Worm (Caenorhabditis elegans) whole organism, L1 larva: ENCODE measurements around the gene F26A1.19.

Source experiments
- ama-1 ChIP-seq: fragments of 150-350 bp; optimal IDR thresholded peaks from 2 replicates; lab custom pipeline; 2014
- ces-1 ChIP-seq: fragments of 150-350 bp; optimal IDR thresholded peaks from 2 replicates; lab custom pipeline; 2014; ENCODE audit warnings: missing biosample characterization, missing genetic modification reagents, missing genetic modification characterization
- fos-1 ChIP-seq: fragments of 150-350 bp; optimal IDR thresholded peaks from 2 replicates; lab custom pipeline; 2014; ENCODE audit warnings: missing biosample characterization, missing genetic modification characterization
- lin-13 ChIP-seq: fragments of 150-350 bp; optimal IDR thresholded peaks from 2 replicates; lab custom pipeline; 2014; ENCODE audit warnings: missing biosample characterization, missing genetic modification reagents, missing genetic modification characterization
- lin-39 ChIP-seq: fragments of 150-350 bp; optimal IDR thresholded peaks from 2 replicates; lab custom pipeline; 2014; ENCODE audit warnings: missing biosample characterization, missing genetic modification reagents, missing genetic modification characterization
- mep-1 ChIP-seq: fragments of 150-350 bp; optimal IDR thresholded peaks from 2 replicates; lab custom pipeline; 2014; ENCODE audit warnings: missing biosample characterization, missing genetic modification characterization
- nhr-237 ChIP-seq: fragments of 150-350 bp; optimal IDR thresholded peaks from 2 replicates; lab custom pipeline; 2014; ENCODE audit warnings: missing biosample characterization, missing genetic modification characterization
- nhr-76 ChIP-seq: sonication (generic microtip); optimal IDR thresholded peaks from 2 replicates; lab custom pipeline; 2017; ENCODE audit warnings: missing biosample characterization, missing genetic modification characterization
- unc-62 ChIP-seq: fragments of 150-350 bp; optimal IDR thresholded peaks from 2 replicates; lab custom pipeline; 2014; ENCODE audit warnings: missing biosample characterization, missing genetic modification reagents, missing genetic modification characterization
- ztf-11 ChIP-seq, 2 experiments: sonication (generic microtip); optimal IDR thresholded peaks; 2 replicates each; lab custom pipeline; 2016 to 2017; ENCODE audit warnings: missing genetic modification characterization in 2 of 2, missing biosample characterization in 1 of 2, missing compliant biosample characterization in 1 of 2

- TF ChIP-seq lin-13 (GFP tag; lab: Kevin White, UChicago) (no peak), fos-1 (no peak), nhr-237 (tag; lab: Kevin White, UChicago) (no peak), mep-1 (tag; lab: Kevin White, UChicago) (no peak), ama-1 (lab: Kevin White, UChicago) (no peak), nhr-76 (no peak), ztf-11 (tag; optimal IDR thresholded peaks at IDR 0.05; lab: Kevin White, UChicago) (no peak), ces-1 (no peak), unc-62 (no peak), lin-39 (tag; lab: Kevin White, UChicago) (no peak)
Measured at ce11 chrIII:4792560-4793136, 44.9 kb upstream of the F26A1.19 start, which contains the start of gene mip-1.
